Fruit fly (Drosophila melanogaster): ENCODE data around the gene HP1D3csd.

- TF ChIP-seq Myc (optimal IDR thresholded peaks at IDR 0.05) (no peak), Sin3A (optimal IDR thresholded peaks at IDR 0.05) (no peak)
Observed at dm6 chrX:19225304-19225640, 35.3 kb downstream of the HP1D3csd start.

Data from Kc167 (cell line).